Fruit fly (Drosophila melanogaster) whole organism, pupa: ENCODE results near the gene spirit.

Experiments used
- CG17806 ChIP-seq: fragments of 200-800 bp; sonication (Bioruptor generic); optimal IDR thresholded peaks from 2 replicates; lab custom pipeline; 2018; ENCODE audit warnings: missing biosample characterization, mild to moderate bottlenecking, missing genetic modification characterization, moderate library complexity
- CG32121 ChIP-seq: fragments of 200-800 bp; sonication (Bioruptor generic); IDR thresholded peaks from 2 replicates; pipeline ENCODE4 v1.3.6; 2022; ENCODE audit warnings: missing biosample characterization, missing genetic modification characterization
- EcR ChIP-seq: fragments of 200-800 bp; sonication (Bioruptor generic); optimal IDR thresholded peaks from 3 replicates; lab custom pipeline; 2019; ENCODE audit warnings: missing biosample characterization, missing genetic modification characterization, mild to moderate bottlenecking, moderate library complexity, missing genetic modification reagents
- Pif1B ChIP-seq: fragments of 200-800 bp; sonication (Bioruptor generic); optimal IDR thresholded peaks from 3 replicates; lab custom pipeline; 2016; ENCODE audit warnings: missing biosample characterization, missing genetic modification characterization
- gl ChIP-seq: fragments of 200-800 bp; sonication (Bioruptor generic); optimal IDR thresholded peaks from 2 replicates; lab custom pipeline; 2018; ENCODE audit warnings: missing biosample characterization, mild to moderate bottlenecking, missing genetic modification characterization

DNA sequence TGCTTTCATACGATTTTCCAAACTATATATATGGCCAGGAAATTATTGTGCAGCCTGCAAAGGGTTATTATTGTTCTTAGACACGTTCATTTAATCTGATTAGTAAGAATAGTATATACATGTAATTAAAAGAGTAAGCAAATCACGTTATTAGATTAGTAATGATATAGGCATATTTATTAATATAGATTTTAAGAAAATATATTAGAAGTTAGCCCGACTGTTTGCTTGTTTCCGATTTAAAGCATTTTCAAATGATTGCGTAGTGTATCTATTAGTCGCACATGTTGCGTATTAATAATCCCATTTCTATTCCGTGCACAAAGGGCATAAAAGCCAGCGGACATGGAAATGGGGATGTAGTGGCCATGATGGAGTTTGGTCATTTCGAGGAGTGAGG is 5.7 kb upstream of the spirit start:
- no peak for TF ChIP-seq gl (tag; lab: Kevin White, UChicago)
- no peak for TF ChIP-seq Pif1B
- no peak for TF ChIP-seq CG17806 (tag; lab: Kevin White, UChicago)
- TF ChIP-seq CG32121, result no peak
- TF ChIP-seq EcR (GFP tag; lab: Kevin White, UChicago), result no peak
